Worm (Caenorhabditis elegans): ENCODE data around the gene Y49F6B.12.
"Not testable (repeated sequence)": the region's sequence is repeated elsewhere in the genome, so short reads cannot be mapped to it uniquely, and the experiment has no call there.

ce11 chrII:3490797-3491196 is 18.6 kb upstream of the Y49F6B.12 start, which contains the start of gene fbxb-112:
- TF ChIP-seq hlh-30 (tag; optimal IDR thresholded peaks at IDR 0.05; ENCODE audit: insufficient read depth); ces-1 (GFP tag; optimal IDR thresholded peaks at IDR 0.05); lin-13 (GFP tag; optimal IDR thresholded peaks at IDR 0.05); dve-1 (tag; optimal IDR thresholded peaks at IDR 0.05; ENCODE audit: insufficient read depth); ama-1 (optimal IDR thresholded peaks at IDR 0.05); hmg-1.1 (GFP tag; IDR thresholded peaks at IDR 0.05); dmd-8 (GFP tag; IDR thresholded peaks at IDR 0.05); cey-2 (tag; optimal IDR thresholded peaks at IDR 0.05; ENCODE audit: borderline replicate concordance, insufficient read depth); nhr-77 (tag; optimal IDR thresholded peaks at IDR 0.05); lir-3 (tag; optimal IDR thresholded peaks at IDR 0.05); ceh-32 (tag; optimal IDR thresholded peaks at IDR 0.05; ENCODE audit: poor library complexity): not testable (repeated sequence)

All from whole organism, L4 larva.